Worm (Caenorhabditis elegans) whole organism, late embryonic: ENCODE measurements around the gene cyp-25A3.

ENCODE experiments used
- C08G9.2 ChIP-seq: sonication (generic microtip); optimal IDR thresholded peaks from 2 replicates; lab custom pipeline; 2016; ENCODE audit warnings: mild to moderate bottlenecking, missing genetic modification characterization, moderate library complexity, missing compliant biosample characterization
- T23F11.4 ChIP-seq: fragments of 200-800 bp; sonication (Bioruptor generic); optimal IDR thresholded peaks from 2 replicates; lab custom pipeline; 2018; ENCODE audit warnings: mild to moderate bottlenecking, missing genetic modification characterization, missing compliant biosample characterization
- dmd-4 ChIP-seq: sonication (generic microtip); optimal IDR thresholded peaks from 2 replicates; lab custom pipeline; 2016; ENCODE audit warnings: borderline replicate concordance, missing genetic modification characterization, missing compliant biosample characterization
- hlh-15 ChIP-seq: sonication (generic microtip); optimal IDR thresholded peaks from 2 replicates; lab custom pipeline; 2016; ENCODE audit warnings: missing genetic modification characterization, missing compliant biosample characterization
- hlh-30 ChIP-seq: sonication (generic microtip); optimal IDR thresholded peaks from 2 replicates; lab custom pipeline; 2017; ENCODE audit warnings: antibody characterized with exemption, missing genetic modification characterization, missing compliant biosample characterization; ENCODE audit not compliant: insufficient read depth
- odd-2 ChIP-seq: sonication (generic microtip); optimal IDR thresholded peaks from 2 replicates; lab custom pipeline; 2017; ENCODE audit warnings: antibody characterized with exemption, mild to moderate bottlenecking, missing genetic modification characterization, missing compliant biosample characterization
- pqm-1 ChIP-seq: sonication (generic microtip); optimal IDR thresholded peaks from 2 replicates; lab custom pipeline; 2016; ENCODE audit warnings: missing genetic modification characterization, missing compliant biosample characterization
- sox-2 ChIP-seq: fragments of 200-800 bp; sonication (Bioruptor generic); IDR thresholded peaks from 2 replicates; pipeline ENCODE4 v1.3.6; 2022; ENCODE audit warnings: missing genetic modification reagents, missing genetic modification characterization, missing compliant biosample characterization
- unc-55 ChIP-seq: sonication (generic microtip); optimal IDR thresholded peaks from 2 replicates; lab custom pipeline; 2017; ENCODE audit warnings: missing biosample characterization, missing genetic modification reagents, missing genetic modification characterization

DNA sequence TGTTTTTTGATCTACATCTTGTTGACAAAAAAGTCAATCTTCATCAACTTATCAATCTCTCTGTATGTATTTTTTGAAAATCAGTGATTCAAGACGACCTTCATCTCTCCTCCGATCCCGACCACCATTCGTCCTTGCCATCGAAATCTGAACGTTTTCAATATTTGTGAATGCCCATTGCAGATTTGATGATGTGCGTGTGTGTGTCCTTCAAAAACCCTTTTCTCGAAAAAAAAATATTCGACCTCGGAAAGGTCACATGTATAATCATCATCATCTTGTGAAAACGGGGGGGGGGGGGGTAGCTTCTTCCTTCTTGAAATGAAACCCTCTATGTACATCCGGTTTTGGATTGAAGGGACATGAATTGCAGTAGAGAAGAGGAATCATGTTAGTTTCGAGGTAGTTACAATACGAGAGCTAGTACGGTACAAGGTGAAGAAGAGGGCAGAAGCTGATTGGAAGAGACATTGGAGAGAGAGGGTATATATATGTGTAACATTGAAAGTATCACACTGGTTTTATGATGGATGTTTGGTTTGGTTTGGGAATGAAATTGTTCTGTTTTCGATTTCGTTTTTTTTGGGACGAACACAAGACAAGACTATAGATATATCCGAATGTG, 27.1 kb downstream of the cyp-25A3 start:
- TF ChIP-seq C08G9.2 (tag; lab: Kevin White, UChicago) (no peak), unc-55 (GFP tag; lab: Kevin White, UChicago) (no peak), dmd-4 (tag; lab: Kevin White, UChicago) (no peak), odd-2 (tag; lab: Kevin White, UChicago) (no peak), hlh-15 (tag; lab: Kevin White, UChicago) (no peak), hlh-30 (no peak), pqm-1 (no peak), sox-2 (GFP tag; lab: Robert Waterston, UW) (no peak), T23F11.4 (GFP tag; lab: Kevin White, UChicago) (no peak)
